Fruit fly (Drosophila melanogaster) whole organism, prepupa: ENCODE data around the gene Gfat2.

Source experiments
- CG10669 ChIP-seq: fragments of 200-800 bp; sonication (Bioruptor generic); optimal IDR thresholded peaks from 3 replicates; lab custom pipeline; 2018; ENCODE audit warnings: missing biosample characterization, mild to moderate bottlenecking, missing genetic modification characterization, moderate library complexity
- CG11294 ChIP-seq: fragments of 200-800 bp; sonication (Bioruptor generic); IDR thresholded peaks from 2 replicates; pipeline ENCODE4 v1.3.6; 2022; ENCODE audit warnings: missing biosample characterization, missing genetic modification characterization
- CG11902 ChIP-seq: fragments of 200-800 bp; sonication (Bioruptor generic); optimal IDR thresholded peaks from 3 replicates; lab custom pipeline; 2016; ENCODE audit warnings: missing biosample characterization, missing genetic modification characterization
- CG15336 ChIP-seq: fragments of 200-800 bp; sonication (Bioruptor generic); IDR thresholded peaks from 2 replicates; pipeline ENCODE4 v1.3.6; 2022; ENCODE audit warnings: missing biosample characterization, missing genetic modification characterization
- CG1621 ChIP-seq: fragments of 200-800 bp; sonication (Bioruptor generic); optimal IDR thresholded peaks from 3 replicates; lab custom pipeline; 2018; ENCODE audit warnings: missing biosample characterization, mild to moderate bottlenecking, missing genetic modification characterization
- CG16779 ChIP-seq: fragments of 200-800 bp; sonication (Bioruptor generic); optimal IDR thresholded peaks from 3 replicates; lab custom pipeline; 2017; ENCODE audit warnings: missing biosample characterization, mild to moderate bottlenecking, missing genetic modification characterization
- CG3032 ChIP-seq: fragments of 200-800 bp; optimal IDR thresholded peaks from 2 replicates; lab custom pipeline; 2019; ENCODE audit warnings: missing biosample characterization, mild to moderate bottlenecking, missing genetic modification characterization, moderate library complexity
- CG31627 ChIP-seq: fragments of 200-800 bp; sonication (Bioruptor generic); optimal IDR thresholded peaks from 3 replicates; lab custom pipeline; 2016; ENCODE audit warnings: missing biosample characterization, missing genetic modification characterization
- CG32006 ChIP-seq: fragments of 200-800 bp; sonication (Bioruptor generic); optimal IDR thresholded peaks from 3 replicates; lab custom pipeline; 2017; ENCODE audit warnings: missing biosample characterization, mild to moderate bottlenecking, missing genetic modification characterization
- CG3919 ChIP-seq: fragments of 200-800 bp; sonication (Bioruptor generic); optimal IDR thresholded peaks from 3 replicates; lab custom pipeline; 2016; ENCODE audit warnings: missing biosample characterization, missing genetic modification characterization
- CG4318 ChIP-seq: fragments of 200-800 bp; sonication (Bioruptor generic); optimal IDR thresholded peaks from 3 replicates; lab custom pipeline; 2017; ENCODE audit warnings: missing biosample characterization, mild to moderate bottlenecking, missing genetic modification characterization
- CG6276 ChIP-seq: fragments of 200-800 bp; sonication (Bioruptor generic); optimal IDR thresholded peaks from 2 replicates; lab custom pipeline; 2017; ENCODE audit warnings: missing biosample characterization, mild to moderate bottlenecking, missing genetic modification characterization
- CG6792 ChIP-seq: fragments of 200-800 bp; sonication (Bioruptor generic); optimal IDR thresholded peaks from 3 replicates; lab custom pipeline; 2016; ENCODE audit warnings: missing biosample characterization, missing genetic modification characterization
- CG6854 ChIP-seq: fragments of 200-800 bp; sonication (Bioruptor generic); optimal IDR thresholded peaks from 2 replicates; lab custom pipeline; 2017; ENCODE audit warnings: missing biosample characterization, mild to moderate bottlenecking, missing genetic modification characterization
- CG7368 ChIP-seq: fragments of 200-800 bp; sonication (Bioruptor generic); optimal IDR thresholded peaks from 3 replicates; lab custom pipeline; 2016; ENCODE audit warnings: missing biosample characterization, missing genetic modification characterization
- CG8319 ChIP-seq: fragments of 200-800 bp; sonication (Bioruptor generic); optimal IDR thresholded peaks from 3 replicates; lab custom pipeline; 2016; ENCODE audit warnings: missing biosample characterization, missing genetic modification characterization
- CG9139 ChIP-seq: fragments of 200-800 bp; sonication (Bioruptor generic); optimal IDR thresholded peaks from 3 replicates; lab custom pipeline; 2017; ENCODE audit warnings: missing biosample characterization, mild to moderate bottlenecking, missing genetic modification characterization
- Eip75B ChIP-seq: fragments of 200-800 bp; sonication (Bioruptor generic); optimal IDR thresholded peaks from 3 replicates; lab custom pipeline; 2016; ENCODE audit warnings: missing biosample characterization, missing genetic modification characterization
- Eip93F ChIP-seq: fragments of 200-800 bp; sonication (Bioruptor generic); optimal IDR thresholded peaks from 2 replicates; lab custom pipeline; 2016; ENCODE audit warnings: missing biosample characterization, mild to moderate bottlenecking, missing genetic modification characterization
- Ets21C ChIP-seq: fragments of 200-800 bp; sonication (Bioruptor generic); optimal IDR thresholded peaks from 3 replicates; lab custom pipeline; 2016; ENCODE audit warnings: missing biosample characterization, missing genetic modification characterization
- Ets96B ChIP-seq: fragments of 200-800 bp; optimal IDR thresholded peaks from 2 replicates; lab custom pipeline; 2019; ENCODE audit warnings: missing biosample characterization, mild to moderate bottlenecking, missing genetic modification characterization, moderate library complexity
- Gug ChIP-seq: fragments of 200-800 bp; sonication (Bioruptor generic); IDR thresholded peaks from 2 replicates; pipeline ENCODE4 v1.3.6; 2022; ENCODE audit warnings: missing biosample characterization, missing genetic modification characterization
- Hr38 ChIP-seq: sonication (Bioruptor generic); optimal IDR thresholded peaks from 2 replicates; lab custom pipeline; 2016; ENCODE audit warnings: missing biosample characterization, missing genetic modification characterization
- Hr39 ChIP-seq: fragments of 200-800 bp; sonication (Bioruptor generic); optimal IDR thresholded peaks from 2 replicates; lab custom pipeline; 2016; ENCODE audit warnings: missing biosample characterization, missing genetic modification characterization
- Met ChIP-seq: fragments of 200-800 bp; sonication (Bioruptor generic); optimal IDR thresholded peaks from 3 replicates; lab custom pipeline; 2016; ENCODE audit warnings: missing biosample characterization, missing genetic modification characterization
- OdsH ChIP-seq: fragments of 200-800 bp; sonication (Bioruptor generic); optimal IDR thresholded peaks from 3 replicates; lab custom pipeline; 2016; ENCODE audit warnings: missing biosample characterization, missing genetic modification characterization
- Smox ChIP-seq: fragments of 200-800 bp; sonication (Bioruptor generic); optimal IDR thresholded peaks from 3 replicates; lab custom pipeline; 2016; ENCODE audit warnings: missing biosample characterization, missing genetic modification characterization
- Sox102F ChIP-seq: fragments of 200-800 bp; sonication (Bioruptor generic); optimal IDR thresholded peaks from 2 replicates; lab custom pipeline; 2016; ENCODE audit warnings: missing biosample characterization, mild to moderate bottlenecking, missing genetic modification characterization
- Sox14 ChIP-seq: fragments of 200-800 bp; sonication (Bioruptor generic); optimal IDR thresholded peaks from 3 replicates; lab custom pipeline; 2016; ENCODE audit warnings: missing biosample characterization, missing genetic modification characterization
- Sox15 ChIP-seq: fragments of 200-800 bp; sonication (Bioruptor generic); optimal IDR thresholded peaks from 3 replicates; lab custom pipeline; 2016; ENCODE audit warnings: missing biosample characterization, missing genetic modification characterization
- achi ChIP-seq: fragments of 200-800 bp; sonication (Bioruptor generic); optimal IDR thresholded peaks from 3 replicates; lab custom pipeline; 2016; ENCODE audit warnings: missing biosample characterization, missing genetic modification characterization
- dac ChIP-seq: fragments of 200-800 bp; sonication (Bioruptor generic); optimal IDR thresholded peaks from 2 replicates; lab custom pipeline; 2017; ENCODE audit warnings: missing biosample characterization, mild to moderate bottlenecking, missing genetic modification characterization
- dsx ChIP-seq: fragments of 200-800 bp; optimal IDR thresholded peaks from 3 replicates; lab custom pipeline; 2019; ENCODE audit warnings: missing biosample characterization, mild to moderate bottlenecking, missing genetic modification characterization, moderate library complexity; ENCODE audit not compliant: poor library complexity, severe bottlenecking
- fd59A ChIP-seq: fragments of 200-800 bp; sonication (Bioruptor generic); optimal IDR thresholded peaks from 2 replicates; lab custom pipeline; 2017; ENCODE audit warnings: missing biosample characterization, mild to moderate bottlenecking, missing genetic modification characterization, missing genetic modification reagents
- fd85E ChIP-seq: fragments of 200-800 bp; sonication (Bioruptor generic); optimal IDR thresholded peaks from 3 replicates; lab custom pipeline; 2016; ENCODE audit warnings: missing biosample characterization, missing genetic modification characterization
- fkh ChIP-seq: fragments of 200-800 bp; sonication (Bioruptor generic); optimal IDR thresholded peaks from 3 replicates; lab custom pipeline; 2017; ENCODE audit warnings: missing biosample characterization, mild to moderate bottlenecking, missing genetic modification characterization, moderate library complexity
- net ChIP-seq: fragments of 200-800 bp; sonication (Bioruptor generic); optimal IDR thresholded peaks from 3 replicates; lab custom pipeline; 2016; ENCODE audit warnings: missing biosample characterization, missing genetic modification characterization
- pdm3 ChIP-seq: fragments of 200-800 bp; sonication (Bioruptor generic); optimal IDR thresholded peaks from 3 replicates; lab custom pipeline; 2016; ENCODE audit warnings: missing biosample characterization, missing genetic modification characterization
- salr ChIP-seq, 2 experiments: fragments of 200-800 bp; sonication (Bioruptor generic); optimal IDR thresholded peaks; 3 replicates each; lab custom pipeline; 2016 to 2018; ENCODE audit warnings: missing biosample characterization in 2 of 2, missing genetic modification characterization in 2 of 2, mild to moderate bottlenecking in 1 of 2
- ss ChIP-seq, 2 experiments: fragments of 200-800 bp; sonication (Bioruptor generic); optimal IDR thresholded peaks; 2 replicates in 1 of 2; 3 replicates in 1 of 2; lab custom pipeline; 2017 to 2018; ENCODE audit warnings: mild to moderate bottlenecking in 2 of 2, missing biosample characterization in 2 of 2, missing genetic modification characterization in 2 of 2, moderate library complexity in 1 of 2
- svp ChIP-seq: fragments of 200-800 bp; sonication (Bioruptor generic); peaks from one replicate; lab custom pipeline; 2016; ENCODE audit warnings: missing biosample characterization, missing genetic modification characterization
- topi ChIP-seq: fragments of 200-800 bp; sonication (Bioruptor generic); optimal IDR thresholded peaks from 3 replicates; lab custom pipeline; 2016; ENCODE audit warnings: missing biosample characterization, missing genetic modification characterization
- vri ChIP-seq: fragments of 200-800 bp; sonication (Bioruptor generic); optimal IDR thresholded peaks from 3 replicates; lab custom pipeline; 2016; ENCODE audit warnings: missing biosample characterization, mild to moderate bottlenecking, missing genetic modification characterization

Gene Gfat2

dm6 chr3R:28328780-28329546 lies 10.6 kb downstream of the Gfat2 start (continued):
- TF ChIP-seq CG15336, result peak; percentile 86
- peak; percentile 65 for TF ChIP-seq Eip75B (GFP tag; lab: Kevin White, UChicago)
- TF ChIP-seq Gug (GFP tag; lab: Robert Waterston, UW), result peak; percentile 89
- TF ChIP-seq ss (GFP tag; optimal IDR thresholded peaks at IDR 0.05; lab: Kevin White, UChicago), result peak; percentile 30 to 67
- TF ChIP-seq CG11902 (GFP tag; lab: Kevin White, UChicago), result no peak
- peak; percentile 7 for TF ChIP-seq CG31627 (GFP tag; lab: Kevin White, UChicago)
- peak; percentile 76 for TF ChIP-seq pdm3
- no peak for TF ChIP-seq fd85E (GFP tag; lab: Kevin White, UChicago)
- TF ChIP-seq dsx, result peak; percentile 58
- peak; percentile 74 for TF ChIP-seq CG1621
- TF ChIP-seq CG4318, result peak; percentile 79
- TF ChIP-seq Ets21C (GFP tag; lab: Kevin White, UChicago), result no peak
- TF ChIP-seq CG7368 (GFP tag; lab: Kevin White, UChicago), result no peak
- TF ChIP-seq Smox (GFP tag; lab: Kevin White, UChicago), result no peak
- no peak for TF ChIP-seq CG8319 (GFP tag; lab: Kevin White, UChicago)
- peak; percentile 36 for TF ChIP-seq dac
- TF ChIP-seq CG3919, result peak; percentile 69
- peak; percentile 87 for TF ChIP-seq CG11294 (GFP tag; lab: Robert Waterston, UW)
- TF ChIP-seq CG9139 (GFP tag; lab: Kevin White, UChicago), result no peak
- TF ChIP-seq salr (GFP tag; optimal IDR thresholded peaks at IDR 0.05; lab: Kevin White, UChicago), result peak; percentile 52 to 85
- TF ChIP-seq Hr39 (GFP tag; lab: Kevin White, UChicago), result peak; percentile 21
- TF ChIP-seq fd59A (GFP tag; lab: Kevin White, UChicago), result peak; percentile 76

dm6 chr3R:28327709-28328467 lies 11.7 kb downstream of the Gfat2 start:
- no peak for TF ChIP-seq Sox14 (GFP tag; lab: Kevin White, UChicago)
- TF ChIP-seq svp, result peak; percentile 61
- peak; percentile 28 for TF ChIP-seq fkh (GFP tag; lab: Kevin White, UChicago)

- no peak for TF ChIP-seq CG6854
- peak; percentile 49 for TF ChIP-seq OdsH (GFP tag; lab: Kevin White, UChicago)
- TF ChIP-seq CG3919, result peak; percentile 37
- TF ChIP-seq Hr39 (GFP tag; lab: Kevin White, UChicago), result peak; percentile 57
- TF ChIP-seq CG31627 (GFP tag; lab: Kevin White, UChicago), result peak; percentile 24
- TF ChIP-seq CG11294 (GFP tag; lab: Robert Waterston, UW), result no peak
- no peak for TF ChIP-seq Eip93F
- no peak for TF ChIP-seq net (GFP tag; lab: Kevin White, UChicago)
- TF ChIP-seq fd59A (GFP tag; lab: Kevin White, UChicago), result no peak
- no peak for TF ChIP-seq CG6276 (GFP tag; lab: Kevin White, UChicago)
- TF ChIP-seq svp, result peak; percentile 71
- no peak for TF ChIP-seq vri (GFP tag; lab: Kevin White, UChicago)
- TF ChIP-seq Hr38 (GFP tag; lab: Kevin White, UChicago), result no peak
- TF ChIP-seq CG6792 (GFP tag; lab: Kevin White, UChicago), result peak; percentile 31
- peak; percentile 44 for TF ChIP-seq achi (GFP tag; lab: Kevin White, UChicago)
- TF ChIP-seq Ets96B (tag; lab: Kevin White, UChicago), result peak; percentile 0
- TF ChIP-seq ss (GFP tag; optimal IDR thresholded peaks at IDR 0.05; lab: Kevin White, UChicago), result no peak
- peak; percentile 54 for TF ChIP-seq Smox (GFP tag; lab: Kevin White, UChicago)
- peak; percentile 36 for TF ChIP-seq topi (GFP tag; lab: Kevin White, UChicago)
- TF ChIP-seq Sox15 (GFP tag; lab: Kevin White, UChicago), result peak; percentile 36
- peak; percentile 48 for TF ChIP-seq Met
- peak; percentile 28 for TF ChIP-seq CG10669 (GFP tag; lab: Kevin White, UChicago)
- peak; percentile 27 for TF ChIP-seq Sox102F (GFP tag; lab: Kevin White, UChicago)
- TF ChIP-seq CG9139 (GFP tag; lab: Kevin White, UChicago), result no peak
- no peak for TF ChIP-seq CG16779 (tag; lab: Kevin White, UChicago)
- peak; percentile 20 for TF ChIP-seq Sox14 (GFP tag; lab: Kevin White, UChicago)
- no peak for TF ChIP-seq fkh (GFP tag; lab: Kevin White, UChicago)
- TF ChIP-seq CG3032 (tag; lab: Kevin White, UChicago), result no peak
- TF ChIP-seq CG8319 (GFP tag; lab: Kevin White, UChicago), result peak; percentile 32
- peak; percentile 48 for TF ChIP-seq pdm3
- peak; percentile 38 for TF ChIP-seq CG32006
- TF ChIP-seq CG15336, result no peak
- no peak for TF ChIP-seq dsx
Observed at dm6 chr3R:28327132-28327531, 12.4 kb downstream of the Gfat2 start.
